Worm (Caenorhabditis elegans) whole organism, L3 larva: ENCODE measurements around the gene Y54E2A.8.

Experiments used
- R02D3.7 ChIP-seq: fragments of 150-350 bp; optimal IDR thresholded peaks from 2 replicates; lab custom pipeline; 2014; ENCODE audit warnings: missing biosample characterization, missing genetic modification characterization
- ZK546.5 ChIP-seq: sonication (generic microtip); optimal IDR thresholded peaks from 2 replicates; lab custom pipeline; 2017; ENCODE audit warnings: missing biosample characterization, missing genetic modification characterization
- aly-2 ChIP-seq: fragments of 150-350 bp; optimal IDR thresholded peaks from 2 replicates; lab custom pipeline; 2014; ENCODE audit warnings: missing biosample characterization, missing genetic modification characterization
- ama-1 ChIP-seq: fragments of 150-350 bp; optimal IDR thresholded peaks from 2 replicates; lab custom pipeline; 2018
- ceh-16 ChIP-seq: sonication (generic microtip); optimal IDR thresholded peaks from 2 replicates; lab custom pipeline; 2017; ENCODE audit warnings: missing biosample characterization, missing genetic modification characterization
- ceh-28 ChIP-seq: fragments of 150-350 bp; optimal IDR thresholded peaks from 2 replicates; lab custom pipeline; 2014; ENCODE audit warnings: missing biosample characterization, missing genetic modification reagents, missing genetic modification characterization
- ceh-82 ChIP-seq: fragments of 150-350 bp; optimal IDR thresholded peaks from 2 replicates; lab custom pipeline; 2014; ENCODE audit warnings: missing biosample characterization, missing genetic modification characterization
- ceh-9 ChIP-seq: sonication (generic microtip); optimal IDR thresholded peaks from 2 replicates; lab custom pipeline; 2018; ENCODE audit warnings: missing biosample characterization, missing genetic modification characterization
- daf-12 ChIP-seq: fragments of 150-350 bp; optimal IDR thresholded peaks from 2 replicates; lab custom pipeline; 2014; ENCODE audit warnings: missing biosample characterization, missing genetic modification reagents, missing genetic modification characterization
- egl-27 ChIP-seq: sonication (generic microtip); optimal IDR thresholded peaks from 4 replicates; lab custom pipeline; 2017; ENCODE audit warnings: missing biosample characterization, missing genetic modification reagents, missing genetic modification characterization
- egl-5 ChIP-seq: fragments of 150-350 bp; optimal IDR thresholded peaks from 2 replicates; lab custom pipeline; 2017; ENCODE audit warnings: missing biosample characterization, missing genetic modification reagents, missing genetic modification characterization, inconsistent platforms
- elt-1 ChIP-seq: fragments of 150-350 bp; optimal IDR thresholded peaks from 2 replicates; lab custom pipeline; 2014; ENCODE audit warnings: missing biosample characterization, missing genetic modification characterization
- elt-2 ChIP-seq: sonication (generic microtip); optimal IDR thresholded peaks from 2 replicates; lab custom pipeline; 2016; ENCODE audit warnings: missing genetic modification reagents, mild to moderate bottlenecking, missing genetic modification characterization, missing compliant biosample characterization
- elt-3 ChIP-seq, 3 experiments: fragments of 150-350 bp in 1 of 3; sonication (generic microtip) in 2 of 3; optimal IDR thresholded peaks; 2 replicates in 2 of 3; 4 replicates in 1 of 3; lab custom pipeline; 2014 to 2017; ENCODE audit warnings: missing biosample characterization in 3 of 3, missing genetic modification characterization in 3 of 3
- eor-1 ChIP-seq, 2 experiments: fragments of 150-350 bp; optimal IDR thresholded peaks; 2 replicates each; lab custom pipeline; 2014 to 2018; ENCODE audit warnings: missing biosample characterization in 2 of 2, missing genetic modification characterization in 2 of 2
- fkh-10 ChIP-seq: sonication (generic microtip); optimal IDR thresholded peaks from 2 replicates; lab custom pipeline; 2017; ENCODE audit warnings: missing biosample characterization, missing genetic modification reagents, missing genetic modification characterization
- fkh-2 ChIP-seq: fragments of 150-350 bp; optimal IDR thresholded peaks from 2 replicates; lab custom pipeline; 2014; ENCODE audit warnings: missing biosample characterization, missing genetic modification reagents, missing genetic modification characterization
- fos-1 ChIP-seq: fragments of 150-350 bp; optimal IDR thresholded peaks from 2 replicates; lab custom pipeline; 2014; ENCODE audit warnings: missing biosample characterization, missing genetic modification characterization
- hmg-11 ChIP-seq: sonication (generic microtip); optimal IDR thresholded peaks from 2 replicates; lab custom pipeline; 2016; ENCODE audit warnings: missing genetic modification characterization, missing compliant biosample characterization
- jun-1 ChIP-seq: fragments of 150-350 bp; optimal IDR thresholded peaks from 2 replicates; lab custom pipeline; 2014; ENCODE audit warnings: missing biosample characterization, missing genetic modification reagents, missing genetic modification characterization
- lin-15B ChIP-seq: fragments of 150-350 bp; optimal IDR thresholded peaks from 2 replicates; lab custom pipeline; 2014; ENCODE audit warnings: missing biosample characterization, missing genetic modification characterization
- lin-39 ChIP-seq: fragments of 150-350 bp; optimal IDR thresholded peaks from 2 replicates; lab custom pipeline; 2018; ENCODE audit warnings: missing biosample characterization, missing genetic modification reagents, missing genetic modification characterization
- lsy-12 ChIP-seq: sonication (generic microtip); optimal IDR thresholded peaks from 2 replicates; lab custom pipeline; 2016; ENCODE audit warnings: mild to moderate bottlenecking, missing genetic modification characterization, missing compliant biosample characterization
- mml-1 ChIP-seq: fragments of 150-350 bp; sonication (generic microtip); optimal IDR thresholded peaks from 3 replicates; lab custom pipeline; 2014; ENCODE audit warnings: missing biosample characterization, missing genetic modification characterization
- nfya-1 ChIP-seq: sonication (generic microtip); optimal IDR thresholded peaks from 2 replicates; lab custom pipeline; 2017; ENCODE audit warnings: missing genetic modification characterization, mild to moderate bottlenecking, missing compliant biosample characterization, antibody characterized with exemption, moderate library complexity; ENCODE audit not compliant: insufficient read depth
- nhr-11 ChIP-seq: fragments of 150-350 bp; optimal IDR thresholded peaks from 2 replicates; lab custom pipeline; 2014; ENCODE audit warnings: missing biosample characterization, missing genetic modification characterization
- nhr-23 ChIP-seq: fragments of 150-350 bp; optimal IDR thresholded peaks from 2 replicates; lab custom pipeline; 2014; ENCODE audit warnings: missing biosample characterization, missing genetic modification reagents, missing genetic modification characterization
- nhr-237 ChIP-seq: fragments of 150-350 bp; optimal IDR thresholded peaks from 2 replicates; lab custom pipeline; 2014; ENCODE audit warnings: missing biosample characterization, missing genetic modification characterization
- nhr-25 ChIP-seq: sonication (generic microtip); optimal IDR thresholded peaks from 2 replicates; lab custom pipeline; 2017; ENCODE audit warnings: missing biosample characterization, missing genetic modification characterization
- nhr-28 ChIP-seq: fragments of 150-350 bp; optimal IDR thresholded peaks from 2 replicates; lab custom pipeline; 2014; ENCODE audit warnings: missing biosample characterization, missing genetic modification characterization
- nhr-43 ChIP-seq: sonication (generic microtip); optimal IDR thresholded peaks from 2 replicates; lab custom pipeline; 2016; ENCODE audit warnings: mild to moderate bottlenecking, missing genetic modification characterization, missing compliant biosample characterization; ENCODE audit not compliant: poor library complexity, severe bottlenecking
- nhr-67 ChIP-seq: fragments of 150-350 bp; optimal IDR thresholded peaks from 2 replicates; lab custom pipeline; 2014; ENCODE audit warnings: missing biosample characterization, missing genetic modification characterization
- nhr-77 ChIP-seq: fragments of 150-350 bp; optimal IDR thresholded peaks from 2 replicates; lab custom pipeline; 2014; ENCODE audit warnings: missing biosample characterization, missing genetic modification characterization
- pha-4 ChIP-seq: fragments of 150-350 bp; optimal IDR thresholded peaks from 2 replicates; lab custom pipeline; 2014; ENCODE audit warnings: missing biosample characterization, missing genetic modification reagents, missing genetic modification characterization
- pqm-1 ChIP-seq: fragments of 150-350 bp; optimal IDR thresholded peaks from 2 replicates; lab custom pipeline; 2017; ENCODE audit warnings: missing biosample characterization, missing genetic modification characterization, inconsistent platforms
- sea-2 ChIP-seq: fragments of 150-350 bp; sonication (generic microtip); optimal IDR thresholded peaks from 4 replicates; lab custom pipeline; 2014; ENCODE audit warnings: missing biosample characterization, missing genetic modification reagents, missing genetic modification characterization
- skn-1 ChIP-seq: fragments of 150-350 bp; optimal IDR thresholded peaks from 2 replicates; lab custom pipeline; 2014; ENCODE audit warnings: missing biosample characterization, missing genetic modification characterization
- snpc-4 ChIP-seq: fragments of 150-350 bp; optimal IDR thresholded peaks from 2 replicates; lab custom pipeline; 2014; ENCODE audit warnings: missing biosample characterization, missing genetic modification characterization
- tbx-2 ChIP-seq: sonication (generic microtip); optimal IDR thresholded peaks from 2 replicates; lab custom pipeline; 2016; ENCODE audit warnings: mild to moderate bottlenecking, missing genetic modification characterization, missing compliant biosample characterization
- unc-39 ChIP-seq: sonication (generic microtip); optimal IDR thresholded peaks from 4 replicates; lab custom pipeline; 2017; ENCODE audit warnings: missing biosample characterization, missing genetic modification characterization
- unc-62 ChIP-seq: fragments of 150-350 bp; sonication (generic microtip); optimal IDR thresholded peaks from 4 replicates; lab custom pipeline; 2014; ENCODE audit warnings: missing biosample characterization, missing genetic modification reagents, missing genetic modification characterization
- zag-1 ChIP-seq: fragments of 150-350 bp; optimal IDR thresholded peaks from 2 replicates; lab custom pipeline; 2014; ENCODE audit warnings: missing biosample characterization, missing genetic modification characterization
- ztf-11 ChIP-seq: fragments of 150-350 bp; optimal IDR thresholded peaks from 2 replicates; lab custom pipeline; 2014; ENCODE audit warnings: missing biosample characterization, missing genetic modification characterization
- ztf-4 ChIP-seq: fragments of 150-350 bp; optimal IDR thresholded peaks from 2 replicates; lab custom pipeline; 2014; ENCODE audit warnings: missing biosample characterization, missing genetic modification characterization

The Y54E2A.8 gene

DNA sequence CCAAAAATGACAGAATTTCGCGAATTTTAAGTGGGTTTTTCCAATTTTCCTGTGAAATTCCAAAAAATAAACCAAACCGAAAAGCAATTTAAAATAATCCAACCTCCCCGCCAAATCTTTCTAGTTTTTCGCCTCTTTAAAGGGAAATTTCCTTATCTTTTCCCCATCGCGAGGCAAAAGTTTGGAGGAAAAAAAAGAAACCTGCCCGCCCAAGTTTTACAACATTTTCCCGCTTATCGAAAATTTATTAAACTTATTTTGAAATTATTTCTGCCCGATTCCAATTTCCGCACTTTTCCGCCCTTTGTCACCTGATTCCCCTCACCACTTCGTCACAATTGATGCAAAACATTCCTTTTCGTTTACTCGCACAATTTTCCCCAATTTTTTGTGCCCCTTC is 34.1 kb downstream of the Y54E2A.8 start, which contains the start of gene osta-3:
osta-3 (plus strand) TSS at position 301 of the 400 bp plus-strand sequence.
- TF ChIP-seq nhr-11 (tag; lab: Kevin White, UChicago), result no peak
- TF ChIP-seq ama-1 (lab: Kevin White, UChicago), result no peak
- TF ChIP-seq ceh-82 (tag; lab: Kevin White, UChicago), result no peak
- TF ChIP-seq R02D3.7, result no peak
- no peak for TF ChIP-seq nhr-28 (tag; lab: Kevin White, UChicago)
- TF ChIP-seq aly-2 (tag; lab: Kevin White, UChicago), result no peak
- no peak for TF ChIP-seq ceh-16 (tag; lab: Kevin White, UChicago)
- no peak for TF ChIP-seq ZK546.5 (tag; lab: Kevin White, UChicago)
- TF ChIP-seq mml-1 (tag; lab: Kevin White, UChicago), result no peak
- no peak for TF ChIP-seq zag-1 (tag; lab: Kevin White, UChicago)
- TF ChIP-seq nhr-67 (tag; lab: Kevin White, UChicago), result no peak
- no peak for TF ChIP-seq eor-1 (tag; optimal IDR thresholded peaks at IDR 0.05; lab: Kevin White, UChicago)
- no peak for TF ChIP-seq elt-1

DNA sequence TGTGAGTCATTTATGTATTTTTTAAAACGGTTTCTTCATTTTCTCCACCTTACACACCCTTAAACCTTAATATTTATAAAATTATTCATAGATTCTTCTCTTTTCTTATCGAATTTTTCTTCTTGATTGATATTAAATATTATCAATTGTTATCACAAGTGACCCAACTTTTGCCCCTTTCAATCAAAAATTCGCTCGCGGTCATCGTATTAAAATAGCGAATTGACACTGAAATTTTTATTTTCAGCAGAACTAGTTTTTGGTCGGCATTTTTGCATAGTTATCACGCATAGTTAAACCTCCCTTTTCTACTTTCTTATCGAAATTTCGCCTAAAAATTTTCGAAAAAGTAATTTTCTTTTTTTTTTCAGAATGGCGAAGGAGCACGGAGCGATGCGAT is 34.5 kb downstream of the Y54E2A.8 start:
- TF ChIP-seq ztf-11 (no peak), pqm-1 (peak; percentile 40), R02D3.7 (no peak), elt-2 (tag; lab: Kevin White, UChicago) (peak; percentile 89), ceh-82 (tag; lab: Kevin White, UChicago) (no peak), pha-4 (tag; lab: Kevin White, UChicago) (peak; percentile 70)
- TF ChIP-seq, all 47 proteins: peak for 3

ce11 chrII:14813106-14813505 is 35.0 kb downstream of the Y54E2A.8 start:
- TF ChIP-seq nhr-28 (tag; lab: Kevin White, UChicago) (no peak), ceh-82 (tag; lab: Kevin White, UChicago) (no peak), ceh-28 (tag; lab: Kevin White, UChicago) (no peak), nhr-23 (tag; lab: Kevin White, UChicago) (no peak), ZK546.5 (tag; lab: Kevin White, UChicago) (no peak), sea-2 (GFP tag; lab: Kevin White, UChicago) (no peak), ceh-16 (tag; lab: Kevin White, UChicago) (no peak), skn-1 (tag; lab: Kevin White, UChicago) (no peak), R02D3.7 (no peak), elt-1 (no peak), jun-1 (no peak), fkh-10 (GFP tag; lab: Kevin White, UChicago) (no peak), lin-39 (no peak), elt-2 (tag; lab: Kevin White, UChicago) (no peak), lsy-12 (no peak)

DNA sequence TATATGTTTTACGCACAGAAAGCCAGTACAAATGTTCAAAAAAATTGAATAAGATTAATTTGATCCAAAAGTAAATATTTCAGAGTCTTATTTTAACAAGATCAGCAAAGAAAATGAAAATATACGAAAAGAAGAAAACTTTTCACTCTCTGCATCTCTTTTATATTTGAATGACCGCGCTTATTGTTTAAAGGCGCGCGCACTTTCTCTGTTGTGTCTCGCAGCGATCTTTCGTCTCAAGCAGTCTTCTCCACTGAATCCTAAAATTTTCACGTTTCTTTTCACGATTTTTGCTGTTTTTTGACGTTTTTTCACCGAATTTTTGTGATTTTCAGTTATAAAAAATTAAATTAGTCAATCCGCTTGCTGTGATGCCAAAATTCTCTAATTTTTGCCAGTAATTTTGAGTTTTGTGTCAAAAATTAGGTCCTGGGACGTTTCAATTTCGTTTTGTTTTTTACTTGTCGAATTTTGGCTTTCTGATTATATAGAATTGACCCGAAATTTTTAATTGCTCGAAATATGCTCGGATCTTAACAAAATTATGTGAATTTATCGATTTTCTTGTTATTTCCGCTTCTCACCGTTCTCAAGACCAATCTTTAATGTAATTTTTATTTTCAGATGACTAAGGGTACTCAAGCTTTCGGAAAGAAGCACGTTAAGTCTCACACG is 36.9 kb downstream of the Y54E2A.8 start, which contains the start of gene W01D2.1:
W01D2.1 (plus strand) TSS at position 625 of the 675 bp plus-strand sequence.
- TF ChIP-seq tbx-2 (no peak), ZK546.5 (tag; lab: Kevin White, UChicago) (no peak), jun-1 (no peak), eor-1 (tag; optimal IDR thresholded peaks at IDR 0.05; lab: Kevin White, UChicago) (no peak), elt-1 (no peak), nhr-237 (no peak), pqm-1 (peak; percentile 42), lsy-12 (no peak), fkh-2 (tag; lab: Kevin White, UChicago) (no peak), R02D3.7 (peak; percentile 26), nhr-23 (tag; lab: Kevin White, UChicago) (peak; percentile 72), elt-2 (tag; lab: Kevin White, UChicago) (peak; percentile 2), nhr-25 (peak; percentile 67), ama-1 (lab: Kevin White, UChicago) (no peak), zag-1 (tag; lab: Kevin White, UChicago) (no peak), ceh-16 (tag; lab: Kevin White, UChicago) (no peak), ceh-9 (tag; lab: Kevin White, UChicago) (no peak), egl-27 (tag; lab: Kevin White, UChicago) (no peak), ztf-11 (no peak), nfya-1 (tag; lab: Kevin White, UChicago) (peak; percentile 83), nhr-43 (tag; lab: Kevin White, UChicago) (no peak), hmg-11 (tag; lab: Kevin White, UChicago) (peak; percentile 40), snpc-4 (tag; lab: Kevin White, UChicago) (peak; percentile 43), daf-12 (tag; lab: Kevin White, UChicago) (no peak), nhr-28 (tag; lab: Kevin White, UChicago) (no peak), mml-1 (tag; lab: Kevin White, UChicago) (no peak), unc-62 (GFP tag; lab: Kevin White, UChicago) (no peak), lin-15B (tag; lab: Kevin White, UChicago) (peak; percentile 83), elt-3 (tag; optimal IDR thresholded peaks at IDR 0.05; lab: Kevin White, UChicago) (no peak), egl-5 (peak; percentile 41), fos-1 (tag; lab: Kevin White, UChicago) (no peak), unc-39 (no peak), sea-2 (GFP tag; lab: Kevin White, UChicago) (no peak), ztf-4 (tag; lab: Kevin White, UChicago) (no peak), nhr-77 (tag; lab: Kevin White, UChicago) (no peak)
